Worm (Caenorhabditis elegans) whole organism, mixed stage, embryonic: ENCODE data around the gene sru-20.

Experiments used
- drap-1 ChIP-seq: fragments of 200-800 bp; sonication (Bioruptor generic); optimal IDR thresholded peaks from 3 replicates; lab custom pipeline; 2018; ENCODE audit warnings: mild to moderate bottlenecking, missing genetic modification characterization, missing compliant biosample characterization
- lin-32 ChIP-seq: fragments of 200-800 bp; sonication (Bioruptor generic); optimal IDR thresholded peaks from 2 replicates; lab custom pipeline; 2018; ENCODE audit warnings: mild to moderate bottlenecking, missing genetic modification characterization, missing compliant biosample characterization
- lsy-2 ChIP-seq: fragments of 150-350 bp; optimal IDR thresholded peaks from 2 replicates; lab custom pipeline; 2014; ENCODE audit warnings: missing biosample characterization, missing genetic modification characterization
- unc-62 ChIP-seq: fragments of 150-350 bp; optimal IDR thresholded peaks from 2 replicates; lab custom pipeline; 2014; ENCODE audit warnings: missing biosample characterization, missing genetic modification reagents, missing genetic modification characterization

- TF ChIP-seq lsy-2 (tag; lab: Kevin White, UChicago) (no peak), unc-62 (GFP tag; lab: Kevin White, UChicago) (no peak), lin-32 (GFP tag; lab: Kevin White, UChicago) (no peak), drap-1 (GFP tag; lab: Kevin White, UChicago) (no peak)
Measured at ce11 chrIV:12522521-12522920, 27.2 kb downstream of the sru-20 start, which contains the start of gene sru-13.
